Fruit fly (Drosophila melanogaster) whole organism, embryonic: ENCODE results near the gene dpr20.

Experiments
- Atf3 ChIP-seq: fragments of 200-800 bp; sonication (Bioruptor generic); optimal IDR thresholded peaks from 3 replicates; lab custom pipeline; 2016; ENCODE audit warnings: missing biosample characterization, missing genetic modification characterization
- Atf6 ChIP-seq: fragments of 200-800 bp; sonication (Bioruptor generic); IDR thresholded peaks from 2 replicates; pipeline ENCODE4 v1.3.6; 2022; ENCODE audit warnings: missing biosample characterization, missing genetic modification characterization
- CG1024 ChIP-seq: fragments of 200-800 bp; sonication (Bioruptor generic); IDR thresholded peaks from 2 replicates; pipeline ENCODE4 v1.3.6; 2022; ENCODE audit warnings: missing biosample characterization, missing genetic modification characterization
- CG10267 ChIP-seq: fragments of 200-800 bp; sonication (Bioruptor generic); optimal IDR thresholded peaks from 2 replicates; lab custom pipeline; 2018; ENCODE audit warnings: missing biosample characterization, mild to moderate bottlenecking, missing genetic modification characterization, moderate library complexity
- CG16779 ChIP-seq: fragments of 200-800 bp; sonication (Bioruptor generic); IDR thresholded peaks from 2 replicates; pipeline ENCODE4 v1.3.6; 2022; ENCODE audit warnings: missing biosample characterization, missing genetic modification characterization
- CG32772 ChIP-seq: fragments of 200-800 bp; sonication (Bioruptor generic); IDR thresholded peaks from 2 replicates; pipeline ENCODE4 v1.3.6; 2022; ENCODE audit warnings: missing biosample characterization, missing genetic modification characterization
- CG33213 ChIP-seq: fragments of 200-800 bp; sonication (Bioruptor generic); optimal IDR thresholded peaks from 3 replicates; lab custom pipeline; 2016; ENCODE audit warnings: missing biosample characterization, missing genetic modification characterization
- CG34376 ChIP-seq: fragments of 200-800 bp; sonication (Bioruptor generic); optimal IDR thresholded peaks from 2 replicates; lab custom pipeline; 2018; ENCODE audit warnings: missing biosample characterization, mild to moderate bottlenecking, missing genetic modification characterization
- CG34422 ChIP-seq: fragments of 200-800 bp; sonication (Bioruptor generic); IDR thresholded peaks from 3 replicates; pipeline ENCODE4 v1.3.6; 2022; ENCODE audit warnings: missing biosample characterization, missing genetic modification characterization
- CG3726 ChIP-seq: fragments of 200-800 bp; sonication (Bioruptor generic); IDR thresholded peaks from 3 replicates; pipeline ENCODE4, ENCODE4 v1.3.6; 2022; ENCODE audit warnings: missing biosample characterization, missing genetic modification characterization
- CG4617 ChIP-seq: fragments of 200-800 bp; sonication (Bioruptor generic); optimal IDR thresholded peaks from 3 replicates; lab custom pipeline; 2016; ENCODE audit warnings: missing biosample characterization, missing genetic modification characterization, borderline replicate concordance
- CG4820 ChIP-seq: fragments of 200-800 bp; sonication (Bioruptor generic); optimal IDR thresholded peaks from 3 replicates; lab custom pipeline; 2016; ENCODE audit warnings: missing biosample characterization, missing genetic modification characterization
- CG6272 ChIP-seq: fragments of 200-800 bp; sonication (Bioruptor generic); IDR thresholded peaks from 2 replicates; pipeline ENCODE4 v1.3.6; 2022; ENCODE audit warnings: missing biosample characterization, missing genetic modification characterization
- CG6765 ChIP-seq: fragments of 200-800 bp; sonication (Bioruptor generic); optimal IDR thresholded peaks from 3 replicates; lab custom pipeline; 2017; ENCODE audit warnings: missing biosample characterization, mild to moderate bottlenecking, missing genetic modification characterization
- CG7839 ChIP-seq: fragments of 200-800 bp; sonication (Bioruptor generic); optimal IDR thresholded peaks from 3 replicates; lab custom pipeline; 2018; ENCODE audit warnings: missing biosample characterization, mild to moderate bottlenecking, missing genetic modification characterization, moderate library complexity
- CG7987 ChIP-seq: fragments of 200-800 bp; sonication (Bioruptor generic); optimal IDR thresholded peaks from 2 replicates; lab custom pipeline; 2018; ENCODE audit warnings: missing biosample characterization, mild to moderate bottlenecking, missing genetic modification characterization, moderate library complexity
- CG8765 ChIP-seq: fragments of 200-800 bp; sonication (Bioruptor generic); IDR thresholded peaks from 2 replicates; pipeline ENCODE4 v1.3.6; 2022; ENCODE audit warnings: missing biosample characterization, missing genetic modification characterization
- CG9932 ChIP-seq: fragments of 200-800 bp; sonication (Bioruptor generic); IDR thresholded peaks from 2 replicates; pipeline ENCODE4 v1.3.6; 2022; ENCODE audit warnings: missing biosample characterization, missing genetic modification characterization
- Camta ChIP-seq: fragments of 200-800 bp; sonication (Bioruptor generic); optimal IDR thresholded peaks from 2 replicates; lab custom pipeline; 2016; ENCODE audit warnings: missing biosample characterization, missing genetic modification characterization
- Dip3 ChIP-seq: fragments of 200-800 bp; sonication (Bioruptor generic); optimal IDR thresholded peaks from 3 replicates; lab custom pipeline; 2016; ENCODE audit warnings: missing biosample characterization, missing genetic modification characterization
- Doc2 ChIP-seq: fragments of 200-800 bp; sonication (Bioruptor generic); IDR thresholded peaks from 2 replicates; pipeline ENCODE4 v1.3.6; 2022; ENCODE audit warnings: missing biosample characterization, missing genetic modification characterization
- ERR ChIP-seq: fragments of 200-800 bp; sonication (Bioruptor generic); optimal IDR thresholded peaks from 2 replicates; lab custom pipeline; 2016; ENCODE audit warnings: missing biosample characterization, missing genetic modification characterization
- Fer2 ChIP-seq: fragments of 200-800 bp; sonication (Bioruptor generic); optimal IDR thresholded peaks from 2 replicates; lab custom pipeline; 2018; ENCODE audit warnings: missing biosample characterization, mild to moderate bottlenecking, missing genetic modification characterization, moderate library complexity
- Fer3 ChIP-seq: fragments of 200-800 bp; sonication (Bioruptor generic); optimal IDR thresholded peaks from 2 replicates; lab custom pipeline; 2018; ENCODE audit warnings: missing biosample characterization, mild to moderate bottlenecking, missing genetic modification characterization, moderate library complexity
- HmgD ChIP-seq: fragments of 200-800 bp; sonication (Bioruptor generic); optimal IDR thresholded peaks from 3 replicates; lab custom pipeline; 2016; ENCODE audit warnings: missing biosample characterization, missing genetic modification characterization
- Hr51 ChIP-seq, 2 experiments: fragments of 200-800 bp; sonication (Bioruptor generic); optimal IDR thresholded peaks; 2 replicates in 1 of 2; 3 replicates in 1 of 2; lab custom pipeline; 2016 to 2018; ENCODE audit warnings: missing biosample characterization in 2 of 2, missing genetic modification characterization in 2 of 2, mild to moderate bottlenecking in 1 of 2, moderate library complexity in 1 of 2
- MESR4 ChIP-seq: fragments of 200-800 bp; sonication (Bioruptor generic); optimal IDR thresholded peaks from 2 replicates; lab custom pipeline; 2018; ENCODE audit warnings: missing biosample characterization, mild to moderate bottlenecking, missing genetic modification characterization, moderate library complexity
- NK7.1 ChIP-seq: fragments of 200-800 bp; sonication (Bioruptor generic); optimal IDR thresholded peaks from 3 replicates; lab custom pipeline; 2016; ENCODE audit warnings: missing biosample characterization, missing genetic modification characterization
- Optix ChIP-seq: fragments of 200-800 bp; sonication (Bioruptor generic); IDR thresholded peaks from 3 replicates; pipeline ENCODE4 v1.3.6; 2022; ENCODE audit warnings: missing biosample characterization, missing genetic modification characterization
- PHDP ChIP-seq: fragments of 200-800 bp; sonication (Bioruptor generic); optimal IDR thresholded peaks from 3 replicates; lab custom pipeline; 2018; ENCODE audit warnings: missing biosample characterization, mild to moderate bottlenecking, missing genetic modification characterization, moderate library complexity
- Pdp1 ChIP-seq, 2 experiments: fragments of 200-800 bp; sonication (Bioruptor generic); optimal IDR thresholded peaks; 3 replicates each; lab custom pipeline; 2016; ENCODE audit warnings: missing biosample characterization in 2 of 2, missing genetic modification characterization in 2 of 2, mild to moderate bottlenecking in 1 of 2, moderate library complexity in 1 of 2
- Rfx ChIP-seq: fragments of 200-800 bp; sonication (Bioruptor generic); IDR thresholded peaks from 2 replicates; pipeline ENCODE4 v1.3.6; 2022; ENCODE audit warnings: missing biosample characterization, missing genetic modification characterization
- Sry-δ ChIP-seq: fragments of 200-800 bp; sonication (Bioruptor generic); optimal IDR thresholded peaks from 2 replicates; lab custom pipeline; 2016; ENCODE audit warnings: missing biosample characterization, missing genetic modification characterization
- Taf1 ChIP-seq: fragments of 200-800 bp; sonication (Bioruptor generic); IDR thresholded peaks from 2 replicates; pipeline ENCODE4 v1.3.6; 2022; ENCODE audit warnings: missing biosample characterization, missing genetic modification characterization
- cad ChIP-seq: fragments of >200 bp; optimal IDR thresholded peaks from 2 replicates; lab custom pipeline; 2017; ENCODE audit warnings: missing biosample characterization, missing genetic modification characterization
- dysf ChIP-seq: fragments of 200-800 bp; sonication (Bioruptor generic); IDR thresholded peaks from 3 replicates; pipeline ENCODE4 v1.3.6; 2022; ENCODE audit warnings: missing biosample characterization, missing genetic modification characterization
- eyg ChIP-seq: fragments of 200-800 bp; sonication (Bioruptor generic); optimal IDR thresholded peaks from 3 replicates; lab custom pipeline; 2016; ENCODE audit warnings: missing biosample characterization, missing genetic modification characterization
- knrl ChIP-seq: fragments of 200-800 bp; sonication (Bioruptor generic); IDR thresholded peaks from 3 replicates; pipeline ENCODE4 v1.3.6; 2022; ENCODE audit warnings: missing biosample characterization, missing genetic modification characterization; ENCODE audit not compliant: partially characterized antibody
- lab ChIP-seq: fragments of 200-800 bp; sonication (Bioruptor generic); optimal IDR thresholded peaks from 3 replicates; lab custom pipeline; 2017; ENCODE audit warnings: missing biosample characterization, missing genetic modification characterization, mild to moderate bottlenecking, moderate library complexity, missing genetic modification reagents
- lbe ChIP-seq: fragments of 200-800 bp; sonication (Bioruptor generic); optimal IDR thresholded peaks from 2 replicates; lab custom pipeline; 2016; ENCODE audit warnings: missing biosample characterization, mild to moderate bottlenecking, missing genetic modification characterization
- lov ChIP-seq, 2 experiments: fragments of 200-800 bp in 1 of 2; fragments of >200 bp in 1 of 2; sonication (Bioruptor generic) in 1 of 2; IDR thresholded peaks in 1 of 2; optimal IDR thresholded peaks in 1 of 2; 2 replicates in 1 of 2; 3 replicates in 1 of 2; pipeline versions ENCODE4 v1.3.6 to Lab custom; 2017 to 2022; ENCODE audit warnings: missing biosample characterization in 1 of 2, missing genetic modification characterization in 1 of 2
- pan ChIP-seq, 4 experiments: fragments of >200 bp in 3 of 4; fragments of 200-800 bp in 1 of 4; sonication (Bioruptor generic) in 1 of 4; optimal IDR thresholded peaks in 3 of 4; IDR thresholded peaks in 1 of 4; 2 replicates each; pipeline versions ENCODE4 v1.3.6 to Lab custom; 2017 to 2022; ENCODE audit warnings: missing biosample characterization in 2 of 4, missing genetic modification characterization in 2 of 4, mixed read lengths in 1 of 4
- pnt ChIP-seq: fragments of 200-800 bp; sonication (Bioruptor generic); optimal IDR thresholded peaks from 3 replicates; lab custom pipeline; 2016; ENCODE audit warnings: missing biosample characterization, missing genetic modification characterization
- pum ChIP-seq: fragments of 200-800 bp; sonication (Bioruptor generic); optimal IDR thresholded peaks from 2 replicates; lab custom pipeline; 2016; ENCODE audit warnings: missing biosample characterization, missing genetic modification characterization
- sc ChIP-seq, 3 experiments: fragments of >200 bp in 2 of 3; fragments of 200-800 bp in 1 of 3; sonication (Bioruptor generic) in 1 of 3; optimal IDR thresholded peaks; 2 replicates in 2 of 3; 3 replicates in 1 of 3; lab custom pipeline; 2017; ENCODE audit warnings: mild to moderate bottlenecking in 1 of 3, missing biosample characterization in 1 of 3, missing genetic modification characterization in 1 of 3, missing genetic modification reagents in 1 of 3
- stwl ChIP-seq: fragments of 200-800 bp; sonication (Bioruptor generic); optimal IDR thresholded peaks from 3 replicates; lab custom pipeline; 2018; ENCODE audit warnings: missing biosample characterization, mild to moderate bottlenecking, missing genetic modification characterization, moderate library complexity
- tin ChIP-seq: fragments of 200-800 bp; sonication (Bioruptor generic); optimal IDR thresholded peaks from 3 replicates; lab custom pipeline; 2016; ENCODE audit warnings: missing biosample characterization, missing genetic modification characterization
- tna ChIP-seq: fragments of 200-800 bp; sonication (Bioruptor generic); IDR thresholded peaks from 2 replicates; pipeline ENCODE4 v1.3.6; 2022; ENCODE audit warnings: missing biosample characterization, missing genetic modification characterization; ENCODE audit not compliant: partially characterized antibody
- zen2 ChIP-seq: fragments of 200-800 bp; sonication (Bioruptor generic); IDR thresholded peaks from 3 replicates; pipeline ENCODE4 v1.3.6; 2022; ENCODE audit warnings: missing biosample characterization, missing genetic modification characterization; ENCODE audit not compliant: partially characterized antibody

dpr20 gene

dm6 chr3L:821951-822350, 35.1 kb downstream of the dpr20 start (continued):
- TF ChIP-seq Atf6 (GFP tag; lab: Robert Waterston, UW) = peak; percentile 43; the same call in 1 of the 2 replicates
- TF ChIP-seq CG4617 (GFP tag; lab: Kevin White, UChicago) = no peak
- TF ChIP-seq Fer2 (tag; lab: Kevin White, UChicago) = peak; percentile 36
- TF ChIP-seq stwl (tag; lab: Kevin White, UChicago) = no peak
- no peak for TF ChIP-seq knrl
- peak; percentile 59 for TF ChIP-seq CG10267 (tag; lab: Kevin White, UChicago)
- 0 out of 2 replicates have a peak, but pooled peaks have one; percentile 23 for TF ChIP-seq CG6272 (GFP tag; lab: Robert Waterston, UW)
- peak; percentile 60; the same call in 1 of the 3 replicates for TF ChIP-seq CG34422 (GFP tag; lab: Robert Waterston, UW)
- peak; percentile 79 for TF ChIP-seq CG7839 (tag; lab: Kevin White, UChicago)
- TF ChIP-seq dysf = peak; percentile 84
- no peak for TF ChIP-seq Atf3 (GFP tag; lab: Kevin White, UChicago)
- TF ChIP-seq lov (optimal IDR thresholded peaks at IDR 0.05; lab: Kevin White, UChicago) = peak; percentile 62
- no peak for TF ChIP-seq lov (GFP tag; IDR thresholded peaks at IDR 0.05; lab: Robert Waterston, UW)
- TF ChIP-seq eyg (GFP tag; lab: Kevin White, UChicago) = no peak
- no peak for TF ChIP-seq HmgD
- 0 out of 3 replicates have a peak, but pooled peaks have one; percentile 10 for TF ChIP-seq Optix (GFP tag; lab: Robert Waterston, UW)
- TF ChIP-seq cad (GFP tag; lab: Kevin White, UChicago) = no peak
- TF ChIP-seq pnt = no peak
- no peak for TF ChIP-seq zen2
- TF ChIP-seq CG16779 (GFP tag; lab: Robert Waterston, UW) = no peak
- TF ChIP-seq ERR (GFP tag; lab: Kevin White, UChicago) = no peak
- TF ChIP-seq NK7.1 (GFP tag; lab: Kevin White, UChicago) = peak; percentile 12
- peak; percentile 50 for TF ChIP-seq CG7987
- TF ChIP-seq lbe (GFP tag; lab: Kevin White, UChicago) = peak; percentile 41
- TF ChIP-seq MESR4 (GFP tag; lab: Kevin White, UChicago) = no peak
- no peak for TF ChIP-seq sc (optimal IDR thresholded peaks at IDR 0.05; lab: Kevin White, UChicago)
- peak; percentile 26 for TF ChIP-seq sc (GFP tag; optimal IDR thresholded peaks at IDR 0.05; lab: Kevin White, UChicago)
- no peak for TF ChIP-seq Sry-δ (GFP tag; lab: Kevin White, UChicago)
- peak; percentile 82 for TF ChIP-seq CG4820 (GFP tag; lab: Kevin White, UChicago)
- no peak for TF ChIP-seq Doc2 (GFP tag; lab: Robert Waterston, UW)
- no peak for TF ChIP-seq CG33213 (GFP tag; lab: Kevin White, UChicago)
- no peak for TF ChIP-seq tna (GFP tag; lab: Robert Waterston, UW)
- peak; percentile 15; the same call in 1 of the 2 replicates for TF ChIP-seq CG8765 (GFP tag; lab: Robert Waterston, UW)
- TF ChIP-seq CG1024 (GFP tag; lab: Robert Waterston, UW) = peak; percentile 68
- TF ChIP-seq Fer3 (tag; lab: Kevin White, UChicago) = peak; percentile 63
- peak; percentile 82 for TF ChIP-seq lab (GFP tag; lab: Kevin White, UChicago)
- peak; percentile 66 for TF ChIP-seq CG32772
- TF ChIP-seq CG6765 (GFP tag; lab: Kevin White, UChicago) = peak; percentile 41
- no peak for TF ChIP-seq CG9932 (GFP tag; lab: Robert Waterston, UW)
- TF ChIP-seq Rfx (GFP tag; lab: Robert Waterston, UW) = peak; percentile 77
- peak; percentile 20 to 75 for TF ChIP-seq Hr51 (GFP tag; optimal IDR thresholded peaks at IDR 0.05; lab: Kevin White, UChicago)
- TF ChIP-seq pum (GFP tag; lab: Kevin White, UChicago) = no peak
- peak; percentile 47 for TF ChIP-seq Camta (GFP tag; lab: Kevin White, UChicago)
- peak; percentile 76 for TF ChIP-seq tin (GFP tag; lab: Kevin White, UChicago)
- TF ChIP-seq PHDP (tag; lab: Kevin White, UChicago) = peak; percentile 74
- no peak for TF ChIP-seq Dip3
- no peak for TF ChIP-seq pan (optimal IDR thresholded peaks at IDR 0.05; lab: Kevin White, UChicago)
- peak in 1 of 2 experiments; percentile 70 for TF ChIP-seq pan (GFP tag; optimal IDR thresholded peaks at IDR 0.05 in 1 of 2, IDR thresholded peaks at IDR 0.05 in 1 of 2)
- TF ChIP-seq Taf1 (GFP tag; lab: Robert Waterston, UW) = no peak
- TF ChIP-seq Pdp1 (GFP tag; optimal IDR thresholded peaks at IDR 0.05; lab: Kevin White, UChicago) = peak in 1 of 2 experiments; percentile 51
- TF ChIP-seq CG34376 (GFP tag; lab: Kevin White, UChicago) = no peak
- no peak for TF ChIP-seq CG3726 (GFP tag; lab: Robert Waterston, UW)
